Fruit fly (Drosophila melanogaster): ENCODE data around the gene Nuak.

The Nuak gene

DNA sequence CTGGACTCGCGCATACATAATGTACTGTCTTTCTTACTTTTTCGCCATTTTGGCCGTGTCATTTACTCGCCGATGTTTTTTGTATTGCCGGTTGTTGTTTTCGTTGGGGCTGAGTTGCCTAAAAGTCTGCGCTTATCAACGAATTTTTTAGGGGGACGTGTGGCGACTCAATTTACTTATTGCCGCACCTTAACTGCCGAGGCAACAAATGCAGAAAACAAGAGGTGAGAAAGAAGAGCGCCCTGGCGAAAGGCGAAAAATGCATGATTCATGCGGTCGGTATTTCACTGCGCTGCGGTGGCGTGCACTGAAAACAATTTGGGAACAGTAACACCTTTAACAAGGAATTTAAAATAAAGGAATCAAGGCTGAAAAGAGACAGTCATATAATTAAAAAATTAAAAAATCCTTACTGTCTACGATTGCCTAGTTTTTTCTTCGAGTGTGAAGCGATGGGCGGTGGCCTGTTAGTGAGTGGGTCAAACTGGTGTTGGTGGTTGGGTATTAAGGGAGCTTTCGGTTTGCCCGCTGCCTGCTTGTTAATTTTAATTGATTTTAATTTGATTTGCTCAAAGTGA lies 4.8 kb downstream of the Nuak start (continued):
- no peak for TF ChIP-seq CG8478 (optimal IDR thresholded peaks at IDR 0.05)
- TF ChIP-seq dan (GFP tag; IDR thresholded peaks at IDR 0.05) = no peak
- TF ChIP-seq az2 (GFP tag; optimal IDR thresholded peaks at IDR 0.05) = peak; percentile 34
- TF ChIP-seq TFAM (GFP tag; optimal IDR thresholded peaks at IDR 0.05) = peak; percentile 25
- peak; percentile 77 for TF ChIP-seq CG32772 (GFP tag; IDR thresholded peaks at IDR 0.05)
- no peak for TF ChIP-seq CG2129 (GFP tag; IDR thresholded peaks at IDR 0.05; ENCODE audit: partially characterized antibody)
- peak; percentile 20 for TF ChIP-seq salm (tag; optimal IDR thresholded peaks at IDR 0.05)
- peak; percentile 41 for TF ChIP-seq CG15514 (GFP tag; optimal IDR thresholded peaks at IDR 0.05)
- no peak for TF ChIP-seq Scr (GFP tag; IDR thresholded peaks at IDR 0.05; ENCODE audit: partially characterized antibody)
- TF ChIP-seq CG12219 (GFP tag; optimal IDR thresholded peaks at IDR 0.05) = peak; percentile 29
- no peak for TF ChIP-seq klu (GFP tag; IDR thresholded peaks at IDR 0.05)
- peak; percentile 19 for TF ChIP-seq Bdp1 (GFP tag; optimal IDR thresholded peaks at IDR 0.05)
- peak; percentile 83 for TF ChIP-seq lab (GFP tag; optimal IDR thresholded peaks at IDR 0.05)
- no peak for TF ChIP-seq sug (tag; optimal IDR thresholded peaks at IDR 0.05)
- peak; percentile 67 for TF ChIP-seq CG13424 (tag; optimal IDR thresholded peaks at IDR 0.05)
- peak; percentile 53 for TF ChIP-seq CG17829 (tag; optimal IDR thresholded peaks at IDR 0.05)
- no peak for TF ChIP-seq inv (GFP tag; IDR thresholded peaks at IDR 0.05; ENCODE audit: partially characterized antibody)
- peak; percentile 48 for TF ChIP-seq HHEX (GFP tag; optimal IDR thresholded peaks at IDR 0.05)
- peak; percentile 75 for TF ChIP-seq CG4730 (GFP tag; IDR thresholded peaks at IDR 0.05)
- TF ChIP-seq CG7745 (tag; optimal IDR thresholded peaks at IDR 0.05) = no peak
- peak; percentile 53 for TF ChIP-seq Bteb2 (GFP tag; optimal IDR thresholded peaks at IDR 0.05)
- 0 out of 2 replicates have a peak, but pooled peaks have one; percentile 25 for TF ChIP-seq gt (GFP tag; IDR thresholded peaks at IDR 0.05)
- TF ChIP-seq fd96Cb (tag; optimal IDR thresholded peaks at IDR 0.05) = peak; percentile 68
- TF ChIP-seq peb (GFP tag; IDR thresholded peaks at IDR 0.05) = no peak
- TF ChIP-seq CG11247 (GFP tag; IDR thresholded peaks at IDR 0.05) = peak; percentile 67
- no peak for TF ChIP-seq Lhr (GFP tag; optimal IDR thresholded peaks at IDR 0.05)
- peak; percentile 34 for TF ChIP-seq emc (GFP tag; optimal IDR thresholded peaks at IDR 0.05)
- peak; percentile 80 for TF ChIP-seq CG11456 (GFP tag; IDR thresholded peaks at IDR 0.05)
- TF ChIP-seq esg (GFP tag; conservative IDR thresholded peaks at IDR 0.05) = peak; percentile 83
- TF ChIP-seq pb (GFP tag; optimal IDR thresholded peaks at IDR 0.05) = peak; percentile 43
- TF ChIP-seq Mad (GFP tag; optimal IDR thresholded peaks at IDR 0.05) = no peak
- no peak; the same call in 2 of the 3 replicates for TF ChIP-seq CG17361 (GFP tag; IDR thresholded peaks at IDR 0.05)
- no peak for TF ChIP-seq CrebB (tag; optimal IDR thresholded peaks at IDR 0.05)
- no peak for TF ChIP-seq Eip74EF (GFP tag; optimal IDR thresholded peaks at IDR 0.05)
- TF ChIP-seq lola (GFP tag; optimal IDR thresholded peaks at IDR 0.05) = no peak
- no peak for TF ChIP-seq tna (GFP tag; IDR thresholded peaks at IDR 0.05; ENCODE audit: partially characterized antibody)
- TF ChIP-seq CG6689 (GFP tag; IDR thresholded peaks at IDR 0.05) = peak; percentile 76
- TF ChIP-seq tgo (GFP tag; IDR thresholded peaks at IDR 0.05) = peak; percentile 69
- TF ChIP-seq Med (GFP tag) = peak; percentile 95
- TF ChIP-seq Sry-β (GFP tag; optimal IDR thresholded peaks at IDR 0.05) = no peak
- no peak for TF ChIP-seq luna (GFP tag; optimal IDR thresholded peaks at IDR 0.05)
- TF ChIP-seq ems (GFP tag; optimal IDR thresholded peaks at IDR 0.05) = peak; percentile 78
- no peak for TF ChIP-seq aop (GFP tag; IDR thresholded peaks at IDR 0.05)
- peak; percentile 79 for TF ChIP-seq gem (tag; optimal IDR thresholded peaks at IDR 0.05)
- peak; percentile 25 for TF ChIP-seq CG30403 (GFP tag; optimal IDR thresholded peaks at IDR 0.05)
- TF ChIP-seq shn (GFP tag; optimal IDR thresholded peaks at IDR 0.05) = peak; percentile 28
- TF ChIP-seq CG9817 (tag; optimal IDR thresholded peaks at IDR 0.05) = peak; percentile 58
- no peak for TF ChIP-seq mld (GFP tag; IDR thresholded peaks at IDR 0.05; ENCODE audit: partially characterized antibody)
- TF ChIP-seq Fer2 (tag; optimal IDR thresholded peaks at IDR 0.05) = no peak
- TF ChIP-seq knrl (GFP tag; IDR thresholded peaks at IDR 0.05; ENCODE audit: partially characterized antibody) = no peak

Data from whole organism, embryonic.